Worm (Caenorhabditis elegans) whole organism, late embryonic: Measurements from ENCODE around the gene lpd-7.

Experiments
- F13H6.1 ChIP-seq: sonication (generic microtip); optimal IDR thresholded peaks from 2 replicates; lab custom pipeline; 2016; ENCODE audit warnings: missing genetic modification characterization, missing compliant biosample characterization
- T23F11.4 ChIP-seq: fragments of 200-800 bp; sonication (Bioruptor generic); optimal IDR thresholded peaks from 2 replicates; lab custom pipeline; 2018; ENCODE audit warnings: mild to moderate bottlenecking, missing genetic modification characterization, missing compliant biosample characterization
- ama-1 ChIP-seq: fragments of 150-350 bp; optimal IDR thresholded peaks from 2 replicates; lab custom pipeline; 2014
- ceh-30 ChIP-seq: fragments of 150-350 bp; optimal IDR thresholded peaks from 2 replicates; lab custom pipeline; 2014; ENCODE audit warnings: missing biosample characterization, missing genetic modification characterization
- dmd-4 ChIP-seq: sonication (generic microtip); optimal IDR thresholded peaks from 2 replicates; lab custom pipeline; 2016; ENCODE audit warnings: borderline replicate concordance, missing genetic modification characterization, missing compliant biosample characterization
- elt-2 ChIP-seq: sonication (generic microtip); optimal IDR thresholded peaks from 2 replicates; lab custom pipeline; 2016; ENCODE audit warnings: missing genetic modification reagents, missing genetic modification characterization, missing compliant biosample characterization
- fkh-10 ChIP-seq: fragments of 150-350 bp; optimal IDR thresholded peaks from 2 replicates; lab custom pipeline; 2014; ENCODE audit warnings: missing biosample characterization, missing genetic modification reagents, missing genetic modification characterization
- madf-2 ChIP-seq: sonication (generic microtip); optimal IDR thresholded peaks from 2 replicates; lab custom pipeline; 2017; ENCODE audit warnings: missing genetic modification characterization, missing compliant biosample characterization
- nhr-11 ChIP-seq: fragments of 150-350 bp; optimal IDR thresholded peaks from 2 replicates; lab custom pipeline; 2014; ENCODE audit warnings: missing biosample characterization, missing genetic modification characterization
- odd-2 ChIP-seq: sonication (generic microtip); optimal IDR thresholded peaks from 2 replicates; lab custom pipeline; 2017; ENCODE audit warnings: antibody characterized with exemption, mild to moderate bottlenecking, missing genetic modification characterization, missing compliant biosample characterization
- tbx-2 ChIP-seq: sonication (generic microtip); optimal IDR thresholded peaks from 2 replicates; lab custom pipeline; 2016; ENCODE audit warnings: missing genetic modification characterization, missing compliant biosample characterization
- tbx-7 ChIP-seq: sonication (generic microtip); optimal IDR thresholded peaks from 2 replicates; lab custom pipeline; 2016; ENCODE audit warnings: missing genotype, missing genetic modification characterization, missing compliant biosample characterization

ce11 chrIII:7561872-7562271 lies 11.3 kb upstream of the lpd-7 start, which contains the start of gene lgc-12:
- TF ChIP-seq elt-2 (tag; lab: Kevin White, UChicago) (no peak), tbx-2 (no peak), F13H6.1 (tag; lab: Kevin White, UChicago) (no peak), ceh-30 (no peak), T23F11.4 (GFP tag; lab: Kevin White, UChicago) (no peak), odd-2 (tag; lab: Kevin White, UChicago) (no peak), fkh-10 (GFP tag; lab: Kevin White, UChicago) (no peak), nhr-11 (no peak), dmd-4 (tag; lab: Kevin White, UChicago) (no peak), ama-1 (lab: Kevin White, UChicago) (no peak), tbx-7 (tag; lab: Kevin White, UChicago) (no peak), madf-2 (tag; lab: Kevin White, UChicago) (no peak)
